Worm (Caenorhabditis elegans): ENCODE data around the gene dnj-9.
A peak's percentile ranks its signal among the peaks of the same experiment; 100 is the strongest.

Gene dnj-9

ce11 chrII:4827734-4828609 lies 23.9 kb upstream of the dnj-9 start, which contains the start of the genes fbxb-88 and tbck-1:
Gene fbxb-88, minus strand, starts transcription at chrII:4827884.
Gene tbck-1, plus strand, starts transcription at chrII:4828559.
- TF ChIP-seq sox-4 (tag; optimal IDR thresholded peaks at IDR 0.05) (no peak), lin-13 (GFP tag; optimal IDR thresholded peaks at IDR 0.05) (no peak), zag-1 (tag; optimal IDR thresholded peaks at IDR 0.05) (no peak), mef-2 (tag; optimal IDR thresholded peaks at IDR 0.05) (no peak), ces-1 (GFP tag; optimal IDR thresholded peaks at IDR 0.05) (no peak), elt-2 (tag; optimal IDR thresholded peaks at IDR 0.05) (peak; percentile 51), nhr-28 (tag; optimal IDR thresholded peaks at IDR 0.05) (no peak), ceh-90 (tag; optimal IDR thresholded peaks at IDR 0.05) (no peak), ets-5 (GFP tag; IDR thresholded peaks at IDR 0.05) (no peak), efl-3 (GFP tag; optimal IDR thresholded peaks at IDR 0.05) (no peak), fos-1 (tag; optimal IDR thresholded peaks at IDR 0.05) (no peak), nhr-20 (tag; optimal IDR thresholded peaks at IDR 0.05) (peak; percentile 58), fkh-4 (tag; optimal IDR thresholded peaks at IDR 0.05; ENCODE audit: borderline replicate concordance) (no peak), egl-13 (tag; optimal IDR thresholded peaks at IDR 0.05) (no peak), lir-3 (tag; optimal IDR thresholded peaks at IDR 0.05; ENCODE audit: poor library complexity) (peak; percentile 27), unc-130 (tag; optimal IDR thresholded peaks at IDR 0.05) (peak; percentile 30), nhr-76 (tag; optimal IDR thresholded peaks at IDR 0.05) (no peak), pax-3 (tag; optimal IDR thresholded peaks at IDR 0.05) (no peak), F16B12.6 (tag; optimal IDR thresholded peaks at IDR 0.05) (peak; percentile 94), fkh-10 (GFP tag; optimal IDR thresholded peaks at IDR 0.05) (no peak), unc-62 (GFP tag; optimal IDR thresholded peaks at IDR 0.05) (no peak), zip-4 (GFP tag; optimal IDR thresholded peaks at IDR 0.05) (no peak), C04F5.9 (tag; optimal IDR thresholded peaks at IDR 0.05) (no peak), lin-35 (GFP tag; optimal IDR thresholded peaks at IDR 0.05) (peak; percentile 98), nhr-71 (tag; optimal IDR thresholded peaks at IDR 0.05) (no peak), tlp-1 (tag; optimal IDR thresholded peaks at IDR 0.05) (no peak), C16A3.4 (tag; optimal IDR thresholded peaks at IDR 0.05) (peak; percentile 57), aha-1 (tag; optimal IDR thresholded peaks at IDR 0.05) (no peak), ztf-4 (tag; optimal IDR thresholded peaks at IDR 0.05) (no peak), isw-1 (GFP tag; IDR thresholded peaks at IDR 0.05) (peak; percentile 8; the same call in 1 of the 2 replicates), xbp-1 (tag; optimal IDR thresholded peaks at IDR 0.05) (peak; percentile 64), fkh-8 (tag; optimal IDR thresholded peaks at IDR 0.05) (no peak), ztf-11 (tag; optimal IDR thresholded peaks at IDR 0.05) (peak in 1 of 2 experiments; percentile 14), dsc-1 (tag; optimal IDR thresholded peaks at IDR 0.05) (peak; percentile 37), lin-39 (tag; optimal IDR thresholded peaks at IDR 0.05) (peak; percentile 44), unc-30 (tag; optimal IDR thresholded peaks at IDR 0.05) (no peak), nhr-77 (tag; optimal IDR thresholded peaks at IDR 0.05) (no peak), nhr-19 (GFP tag; conservative IDR thresholded peaks at IDR 0.05) (peak; percentile 52), nhr-84 (tag; optimal IDR thresholded peaks at IDR 0.05) (no peak), nhr-47 (tag; optimal IDR thresholded peaks at IDR 0.05) (peak; percentile 68), grh-1 (GFP tag; IDR thresholded peaks at IDR 0.05) (no peak), lsy-2 (tag; optimal IDR thresholded peaks at IDR 0.05) (peak; percentile 70 to 82), ceh-88 (GFP tag; IDR thresholded peaks at IDR 0.05) (no peak), snpc-4 (tag; optimal IDR thresholded peaks at IDR 0.05) (peak; percentile 44), jun-1 (tag; optimal IDR thresholded peaks at IDR 0.05) (no peak), sptf-1 (tag; optimal IDR thresholded peaks at IDR 0.05) (no peak), lin-15B (tag; optimal IDR thresholded peaks at IDR 0.05) (peak; percentile 21), unc-98 (GFP tag; IDR thresholded peaks at IDR 0.05) (no peak), hlh-4 (tag; optimal IDR thresholded peaks at IDR 0.05) (no peak), mab-9 (GFP tag; IDR thresholded peaks at IDR 0.05) (no peak), nhr-11 (tag; optimal IDR thresholded peaks at IDR 0.05) (no peak), nhr-90 (tag; optimal IDR thresholded peaks at IDR 0.05; ENCODE audit: poor library complexity) (peak; percentile 46)

Data from whole organism, L1 larva.